Worm (Caenorhabditis elegans) whole organism, late embryonic: ENCODE results near the gene ZC513.3.

Source experiments
- Y22D7AL.16 ChIP-seq: sonication (generic microtip); optimal IDR thresholded peaks from 2 replicates; lab custom pipeline; 2016; ENCODE audit warnings: missing genetic modification characterization, missing compliant biosample characterization
- ama-1 ChIP-seq: fragments of 150-350 bp; optimal IDR thresholded peaks from 2 replicates; lab custom pipeline; 2014
- ceh-30 ChIP-seq: fragments of 150-350 bp; optimal IDR thresholded peaks from 2 replicates; lab custom pipeline; 2014; ENCODE audit warnings: missing biosample characterization, missing genetic modification characterization
- ceh-9 ChIP-seq: sonication (generic microtip); optimal IDR thresholded peaks from 2 replicates; lab custom pipeline; 2016; ENCODE audit warnings: mild to moderate bottlenecking, missing genetic modification characterization, inconsistent platforms, missing compliant biosample characterization
- elt-2 ChIP-seq: sonication (generic microtip); optimal IDR thresholded peaks from 2 replicates; lab custom pipeline; 2016; ENCODE audit warnings: missing genetic modification reagents, missing genetic modification characterization, missing compliant biosample characterization
- fax-1 ChIP-seq: sonication (generic microtip); optimal IDR thresholded peaks from 2 replicates; lab custom pipeline; 2016; ENCODE audit warnings: missing genotype, missing genetic modification characterization, missing compliant biosample characterization
- mec-3 ChIP-seq: sonication (generic microtip); optimal IDR thresholded peaks from 2 replicates; lab custom pipeline; 2016; ENCODE audit warnings: borderline replicate concordance, missing genetic modification characterization, missing compliant biosample characterization
- nhr-11 ChIP-seq: fragments of 150-350 bp; optimal IDR thresholded peaks from 2 replicates; lab custom pipeline; 2014; ENCODE audit warnings: missing biosample characterization, missing genetic modification characterization
- pha-4 ChIP-seq: fragments of 150-350 bp; optimal IDR thresholded peaks from 2 replicates; lab custom pipeline; 2018; ENCODE audit warnings: missing biosample characterization, missing genetic modification reagents, missing genetic modification characterization
- tbx-2 ChIP-seq: sonication (generic microtip); optimal IDR thresholded peaks from 2 replicates; lab custom pipeline; 2016; ENCODE audit warnings: missing genetic modification characterization, missing compliant biosample characterization
- unc-3 ChIP-seq, 2 experiments: fragments of 200-800 bp in 1 of 2; sonication (Bioruptor generic) in 1 of 2; sonication (generic microtip) in 1 of 2; conservative IDR thresholded peaks in 1 of 2; optimal IDR thresholded peaks in 1 of 2; 2 replicates each; pipeline versions ENCODE4 v1.3.6 to Lab custom; 2016 to 2022; ENCODE audit warnings: missing compliant biosample characterization in 2 of 2, missing genetic modification characterization in 2 of 2, missing genetic modification reagents in 1 of 2

DNA sequence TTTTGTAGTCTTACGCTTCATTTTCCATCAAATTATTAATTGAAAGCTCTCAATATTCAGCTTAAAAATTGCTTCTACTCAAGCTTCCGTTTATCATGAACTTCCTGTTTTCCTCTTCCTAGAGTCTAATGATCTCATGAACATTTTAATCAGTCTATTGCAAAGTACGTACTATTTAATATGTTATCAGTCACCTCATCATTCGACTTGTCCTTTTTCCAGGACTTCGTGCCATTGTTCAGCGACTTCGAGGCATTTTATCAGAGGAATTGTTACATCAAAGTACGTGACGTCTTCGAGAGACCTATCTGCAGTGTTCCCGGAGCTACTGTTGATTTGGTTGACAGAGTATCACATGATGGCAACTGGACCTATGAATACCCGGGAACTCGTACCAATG lies 27.0 kb upstream of the ZC513.3 start:
- TF ChIP-seq ama-1 (no peak), nhr-11 (tag; lab: Kevin White, UChicago) (no peak), ceh-9 (no peak), Y22D7AL.16 (tag; lab: Kevin White, UChicago) (no peak), fax-1 (tag; lab: Kevin White, UChicago) (no peak), tbx-2 (no peak), ceh-30 (tag; lab: Kevin White, UChicago) (no peak), unc-3 (GFP tag; conservative IDR thresholded peaks at IDR 0.05; lab: Robert Waterston, UW) (no peak), unc-3 (tag; optimal IDR thresholded peaks at IDR 0.05; lab: Kevin White, UChicago) (no peak), mec-3 (tag; lab: Kevin White, UChicago) (no peak), pha-4 (tag; lab: Kevin White, UChicago) (no peak), elt-2 (tag; lab: Kevin White, UChicago) (no peak)
